Worm (Caenorhabditis elegans) whole organism, mixed stage, embryonic: Measurements from ENCODE around the gene srt-30.
A peak's percentile ranks its signal among the peaks of the same experiment; 100 is the strongest.

Experiments used
- M03D4.4 ChIP-seq: sonication (generic microtip); optimal IDR thresholded peaks from 2 replicates; lab custom pipeline; 2017; ENCODE audit warnings: mild to moderate bottlenecking, missing genetic modification characterization, missing compliant biosample characterization
- ceh-39 ChIP-seq: fragments of 150-350 bp; optimal IDR thresholded peaks from 2 replicates; lab custom pipeline; 2014; ENCODE audit warnings: missing biosample characterization, missing genetic modification characterization
- ceh-83 ChIP-seq: fragments of 200-800 bp; sonication (Bioruptor generic); optimal IDR thresholded peaks from 2 replicates; lab custom pipeline; 2018; ENCODE audit warnings: mild to moderate bottlenecking, missing genetic modification characterization, missing compliant biosample characterization
- ces-1 ChIP-seq: fragments of 150-350 bp; optimal IDR thresholded peaks from 2 replicates; lab custom pipeline; 2014; ENCODE audit warnings: missing biosample characterization, missing genetic modification reagents, missing genetic modification characterization
- cnd-1 ChIP-seq: fragments of 200-800 bp; sonication (Bioruptor generic); optimal IDR thresholded peaks from 2 replicates; lab custom pipeline; 2018; ENCODE audit warnings: mild to moderate bottlenecking, missing genetic modification characterization, missing compliant biosample characterization
- drap-1 ChIP-seq: fragments of 200-800 bp; sonication (Bioruptor generic); optimal IDR thresholded peaks from 3 replicates; lab custom pipeline; 2018; ENCODE audit warnings: mild to moderate bottlenecking, missing genetic modification characterization, missing compliant biosample characterization
- elt-1 ChIP-seq: sonication (generic microtip); optimal IDR thresholded peaks from 2 replicates; lab custom pipeline; 2017; ENCODE audit warnings: missing genetic modification characterization, mild to moderate bottlenecking, missing compliant biosample characterization, antibody characterized with exemption, moderate library complexity, borderline replicate concordance; ENCODE audit not compliant: insufficient read depth
- elt-3 ChIP-seq: fragments of 150-350 bp; optimal IDR thresholded peaks from 2 replicates; lab custom pipeline; 2014; ENCODE audit warnings: missing biosample characterization, missing genetic modification characterization
- flh-1 ChIP-seq: fragments of 200-800 bp; sonication (Bioruptor generic); optimal IDR thresholded peaks from 2 replicates; lab custom pipeline; 2018; ENCODE audit warnings: mild to moderate bottlenecking, missing genetic modification characterization, moderate library complexity, missing compliant biosample characterization
- ham-2 ChIP-seq: fragments of 200-800 bp; sonication (Bioruptor generic); optimal IDR thresholded peaks from 2 replicates; lab custom pipeline; 2018; ENCODE audit warnings: mild to moderate bottlenecking, missing genetic modification characterization, missing compliant biosample characterization
- lin-13 ChIP-seq: fragments of 150-350 bp; optimal IDR thresholded peaks from 2 replicates; lab custom pipeline; 2014; ENCODE audit warnings: missing biosample characterization, missing genetic modification characterization
- lin-32 ChIP-seq: fragments of 200-800 bp; sonication (Bioruptor generic); optimal IDR thresholded peaks from 2 replicates; lab custom pipeline; 2018; ENCODE audit warnings: mild to moderate bottlenecking, missing genetic modification characterization, missing compliant biosample characterization
- lsy-2 ChIP-seq: fragments of 150-350 bp; optimal IDR thresholded peaks from 2 replicates; lab custom pipeline; 2014; ENCODE audit warnings: missing biosample characterization, missing genetic modification characterization
- mep-1 ChIP-seq: fragments of 150-350 bp; optimal IDR thresholded peaks from 2 replicates; lab custom pipeline; 2017; ENCODE audit warnings: missing biosample characterization, missing genetic modification reagents, missing genetic modification characterization, inconsistent platforms
- nhr-237 ChIP-seq: fragments of 150-350 bp; optimal IDR thresholded peaks from 2 replicates; lab custom pipeline; 2014; ENCODE audit warnings: missing biosample characterization, missing genetic modification characterization
- nhr-28 ChIP-seq: fragments of 150-350 bp; optimal IDR thresholded peaks from 2 replicates; lab custom pipeline; 2014; ENCODE audit warnings: missing biosample characterization, missing genetic modification characterization
- pha-4 ChIP-seq: fragments of 150-350 bp; optimal IDR thresholded peaks from 2 replicates; lab custom pipeline; 2018; ENCODE audit warnings: missing biosample characterization, missing genetic modification reagents, missing genetic modification characterization
- snpc-4 ChIP-seq: fragments of 150-350 bp; optimal IDR thresholded peaks from 2 replicates; lab custom pipeline; 2014; ENCODE audit warnings: missing biosample characterization, missing genetic modification characterization
- tbx-8 ChIP-seq: fragments of 200-800 bp; sonication (Bioruptor generic); optimal IDR thresholded peaks from 2 replicates; lab custom pipeline; 2018; ENCODE audit warnings: mild to moderate bottlenecking, missing genetic modification characterization, moderate library complexity, missing compliant biosample characterization

srt-30 gene

ce11 chrV:3759419-3759915, 40.8 kb downstream of the srt-30 start, which contains the start of gene chk-1:
Gene chk-1, minus strand, starts transcription at chrV:3759469.
- TF ChIP-seq ceh-39 (tag; lab: Kevin White, UChicago) (peak; percentile 35), pha-4 (tag; lab: Kevin White, UChicago) (peak; percentile 11), mep-1 (tag; lab: Kevin White, UChicago) (peak; percentile 71), lin-13 (tag; lab: Kevin White, UChicago) (peak; percentile 11), nhr-237 (peak; percentile 66), nhr-28 (tag; lab: Kevin White, UChicago) (no peak), snpc-4 (tag; lab: Kevin White, UChicago) (no peak), lsy-2 (tag; lab: Kevin White, UChicago) (peak; percentile 40), drap-1 (no peak), lin-32 (no peak)

- TF ChIP-seq elt-1 (tag; lab: Kevin White, UChicago) (no peak), ces-1 (GFP tag; lab: Kevin White, UChicago) (peak; percentile 72), M03D4.4 (no peak), lin-13 (tag; lab: Kevin White, UChicago) (no peak), ham-2 (GFP tag; lab: Kevin White, UChicago) (no peak), mep-1 (tag; lab: Kevin White, UChicago) (no peak), elt-3 (no peak), flh-1 (GFP tag; lab: Kevin White, UChicago) (no peak)
Measured at ce11 chrV:3756887-3757286, 43.4 kb downstream of the srt-30 start, which contains the start of gene gid-7. Gene gid-7, minus strand, starts transcription at chrV:3757074.

ce11 chrV:3750328-3750727, 50.0 kb downstream of the srt-30 start:
- TF ChIP-seq ham-2 (GFP tag; lab: Kevin White, UChicago): no peak
- TF ChIP-seq cnd-1 (tag; lab: Kevin White, UChicago): no peak
- no peak for TF ChIP-seq elt-3
- no peak for TF ChIP-seq lin-32
- no peak for TF ChIP-seq ceh-83
- no peak for TF ChIP-seq lsy-2 (tag; lab: Kevin White, UChicago)
- TF ChIP-seq tbx-8: no peak
- no peak for TF ChIP-seq lin-13 (tag; lab: Kevin White, UChicago)
- TF ChIP-seq pha-4 (tag; lab: Kevin White, UChicago): no peak
